Fruit fly (Drosophila melanogaster) whole organism, adult: ENCODE measurements around the gene Mitf.
A peak's percentile ranks its signal among the peaks of the same experiment; 100 is the strongest.

ENCODE experiments used
- CG11617 ChIP-seq: fragments of 200-800 bp; sonication (Bioruptor generic); optimal IDR thresholded peaks from 2 replicates; lab custom pipeline; 2017; ENCODE audit warnings: mild to moderate bottlenecking, missing biosample characterization, missing genetic modification reagents, missing genetic modification characterization
- CG12768 ChIP-seq: fragments of 200-800 bp; sonication (Bioruptor generic); optimal IDR thresholded peaks from 2 replicates; lab custom pipeline; 2017; ENCODE audit warnings: missing biosample characterization, missing genetic modification characterization, mild to moderate bottlenecking, moderate library complexity, missing genetic modification reagents
- CG14711 ChIP-seq: fragments of 200-800 bp; sonication (Bioruptor generic); optimal IDR thresholded peaks from 2 replicates; lab custom pipeline; 2018; ENCODE audit warnings: missing biosample characterization, mild to moderate bottlenecking, missing genetic modification characterization, moderate library complexity
- CG1620 ChIP-seq: fragments of 200-800 bp; sonication (Bioruptor generic); optimal IDR thresholded peaks from 2 replicates; lab custom pipeline; 2016; ENCODE audit warnings: missing biosample characterization, missing genetic modification characterization
- CG33017 ChIP-seq: fragments of 200-800 bp; sonication (Bioruptor generic); optimal IDR thresholded peaks from 2 replicates; lab custom pipeline; 2018; ENCODE audit warnings: missing biosample characterization, mild to moderate bottlenecking, missing genetic modification characterization, moderate library complexity
- CG5204 ChIP-seq: fragments of 200-800 bp; sonication (Bioruptor generic); optimal IDR thresholded peaks from 2 replicates; lab custom pipeline; 2016; ENCODE audit warnings: missing biosample characterization, missing genetic modification characterization
- CG7045 ChIP-seq: fragments of 200-800 bp; sonication (Bioruptor generic); optimal IDR thresholded peaks from 2 replicates; lab custom pipeline; 2017; ENCODE audit warnings: missing biosample characterization, mild to moderate bottlenecking, missing genetic modification characterization
- CG7101 ChIP-seq: fragments of 200-800 bp; sonication (Bioruptor generic); optimal IDR thresholded peaks from 2 replicates; lab custom pipeline; 2018; ENCODE audit warnings: missing biosample characterization, mild to moderate bottlenecking, missing genetic modification characterization, moderate library complexity
- Clk ChIP-seq: fragments of 200-800 bp; sonication (Bioruptor generic); optimal IDR thresholded peaks from 2 replicates; lab custom pipeline; 2017; ENCODE audit warnings: missing biosample characterization, missing genetic modification characterization
- Crg-1 ChIP-seq: fragments of 200-800 bp; sonication (Bioruptor generic); optimal IDR thresholded peaks from 2 replicates; lab custom pipeline; 2016; ENCODE audit warnings: missing biosample characterization, missing genetic modification characterization
- Hr96 ChIP-seq: fragments of 200-800 bp; sonication (Bioruptor generic); optimal IDR thresholded peaks from 2 replicates; lab custom pipeline; 2016; ENCODE audit warnings: missing biosample characterization, missing genetic modification characterization
- Mnt ChIP-seq: fragments of 200-800 bp; sonication (Bioruptor generic); optimal IDR thresholded peaks from 2 replicates; lab custom pipeline; 2016; ENCODE audit warnings: missing biosample characterization, mild to moderate bottlenecking, missing genetic modification characterization
- bab1 ChIP-seq: fragments of 200-800 bp; sonication (Bioruptor generic); optimal IDR thresholded peaks from 3 replicates; lab custom pipeline; 2019; ENCODE audit warnings: missing biosample characterization, mild to moderate bottlenecking, missing genetic modification characterization, moderate library complexity
- cic ChIP-seq: fragments of 200-800 bp; sonication (Bioruptor generic); optimal IDR thresholded peaks from 2 replicates; lab custom pipeline; 2017; ENCODE audit warnings: missing biosample characterization, mild to moderate bottlenecking, missing genetic modification characterization, moderate library complexity
- cnc ChIP-seq, 2 experiments: fragments of >200 bp; optimal IDR thresholded peaks; 2 replicates each; lab custom pipeline; 2017
- kay ChIP-seq: fragments of 200-800 bp; sonication (Bioruptor generic); peaks from one replicate; lab custom pipeline; 2016; ENCODE audit warnings: missing biosample characterization, missing genetic modification characterization, borderline replicate concordance
- ovo ChIP-seq: fragments of 200-800 bp; sonication (Bioruptor generic); optimal IDR thresholded peaks from 2 replicates; lab custom pipeline; 2016; ENCODE audit warnings: missing biosample characterization, missing genetic modification characterization
- pad ChIP-seq: fragments of 200-800 bp; sonication (Bioruptor generic); optimal IDR thresholded peaks from 3 replicates; lab custom pipeline; 2017; ENCODE audit warnings: missing biosample characterization, missing genetic modification characterization, mild to moderate bottlenecking, moderate library complexity, missing genetic modification reagents
- tj ChIP-seq: fragments of 200-800 bp; sonication (Bioruptor generic); optimal IDR thresholded peaks from 3 replicates; lab custom pipeline; 2017; ENCODE audit warnings: missing biosample characterization, mild to moderate bottlenecking, missing genetic modification characterization, moderate library complexity
- toe ChIP-seq: fragments of 200-800 bp; sonication (Bioruptor generic); optimal IDR thresholded peaks from 2 replicates; lab custom pipeline; 2016; ENCODE audit warnings: missing biosample characterization, missing genetic modification characterization

Gene Mitf

dm6 chr4:1185468-1185867 is 13.2 kb upstream of the Mitf start, which contains the start of gene CG33521:
Gene CG33521 (plus strand): TSS chr4:1185768.
- TF ChIP-seq Crg-1, result no peak
- TF ChIP-seq ovo, result no peak
- no peak for TF ChIP-seq CG11617 (GFP tag; lab: Kevin White, UChicago)
- TF ChIP-seq Hr96 (GFP tag; lab: Kevin White, UChicago), result no peak
- no peak for TF ChIP-seq CG33017 (tag; lab: Kevin White, UChicago)
- TF ChIP-seq cnc (optimal IDR thresholded peaks at IDR 0.05; lab: Kevin White, UChicago), result no peak
- no peak for TF ChIP-seq bab1 (GFP tag; lab: Kevin White, UChicago)
- TF ChIP-seq CG5204, result no peak
- no peak for TF ChIP-seq toe (GFP tag; lab: Kevin White, UChicago)
- TF ChIP-seq CG12768, result no peak
- no peak for TF ChIP-seq kay (GFP tag; lab: Kevin White, UChicago)
- TF ChIP-seq cic (GFP tag; lab: Kevin White, UChicago), result no peak
- TF ChIP-seq CG14711 (tag; lab: Kevin White, UChicago), result no peak
- no peak for TF ChIP-seq Mnt
- no peak for TF ChIP-seq tj
- TF ChIP-seq CG7045, result no peak
- TF ChIP-seq Clk, result no peak
- no peak for TF ChIP-seq CG1620 (GFP tag; lab: Kevin White, UChicago)
- TF ChIP-seq CG7101 (tag; lab: Kevin White, UChicago), result no peak
- no peak for TF ChIP-seq pad (GFP tag; lab: Kevin White, UChicago)

DNA sequence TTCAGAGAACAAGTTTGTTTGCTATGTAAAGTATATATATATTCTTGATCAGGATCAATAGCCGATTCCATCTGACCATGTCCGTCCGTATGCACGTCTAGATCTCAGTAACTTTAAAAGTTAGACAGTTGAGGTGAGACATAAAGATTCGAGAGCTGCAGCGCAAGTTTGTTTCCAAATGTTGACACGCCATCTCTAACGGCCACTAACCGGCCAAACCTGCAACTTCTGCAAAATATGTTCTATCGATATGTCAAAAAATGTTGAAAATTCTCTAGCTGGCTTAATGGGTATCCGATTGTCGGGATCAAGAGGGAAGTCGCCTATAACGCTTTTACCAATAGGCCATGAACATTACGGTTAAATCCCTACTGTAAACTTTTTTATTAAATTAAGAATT is 11.8 kb upstream of the Mitf start:
- no peak for TF ChIP-seq Clk
- no peak for TF ChIP-seq bab1 (GFP tag; lab: Kevin White, UChicago)
- TF ChIP-seq toe (GFP tag; lab: Kevin White, UChicago), result no peak
- TF ChIP-seq CG12768, result no peak
- TF ChIP-seq tj, result no peak

DNA sequence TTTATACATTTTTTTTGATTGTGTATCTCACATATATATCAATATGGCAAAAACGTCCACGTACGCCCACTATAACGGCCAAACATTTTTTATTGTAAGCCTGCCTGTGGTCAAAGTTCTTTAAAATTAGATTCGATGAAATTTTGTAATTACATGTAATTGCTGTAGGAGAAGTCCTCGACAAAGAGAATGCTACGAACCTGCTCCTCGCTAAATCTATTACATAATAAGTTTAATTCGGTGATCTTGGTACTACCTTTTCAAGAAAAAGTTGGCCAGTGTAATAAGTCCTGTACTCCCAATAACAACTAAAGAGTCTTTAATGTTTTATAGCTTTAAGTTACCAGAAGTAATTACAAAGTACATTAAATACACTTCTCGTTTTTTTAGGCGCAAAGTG is 7.0 kb upstream of the Mitf start:
- no peak for TF ChIP-seq Hr96 (GFP tag; lab: Kevin White, UChicago)
- TF ChIP-seq kay (GFP tag; lab: Kevin White, UChicago), result peak; percentile 85

dm6 chr4:1196653-1197161 is 1.9 kb upstream of the Mitf start, which contains the start of gene PIP4K:
Gene PIP4K (minus strand): TSS chr4:1196848.
- TF ChIP-seq CG5204 (peak; percentile 41), tj (no peak), CG14711 (tag; lab: Kevin White, UChicago) (peak; percentile 52), bab1 (GFP tag; lab: Kevin White, UChicago) (peak; percentile 47), kay (GFP tag; lab: Kevin White, UChicago) (no peak), CG11617 (GFP tag; lab: Kevin White, UChicago) (peak; percentile 4)

dm6 chr4:1199178-1199577 is 526 bp downstream of the Mitf start:
- no peak for TF ChIP-seq Hr96 (GFP tag; lab: Kevin White, UChicago)
- peak; percentile 26 for TF ChIP-seq cic (GFP tag; lab: Kevin White, UChicago)
- TF ChIP-seq CG11617 (GFP tag; lab: Kevin White, UChicago), result no peak
- TF ChIP-seq kay (GFP tag; lab: Kevin White, UChicago), result peak; percentile 96
- TF ChIP-seq CG33017 (tag; lab: Kevin White, UChicago), result no peak

DNA sequence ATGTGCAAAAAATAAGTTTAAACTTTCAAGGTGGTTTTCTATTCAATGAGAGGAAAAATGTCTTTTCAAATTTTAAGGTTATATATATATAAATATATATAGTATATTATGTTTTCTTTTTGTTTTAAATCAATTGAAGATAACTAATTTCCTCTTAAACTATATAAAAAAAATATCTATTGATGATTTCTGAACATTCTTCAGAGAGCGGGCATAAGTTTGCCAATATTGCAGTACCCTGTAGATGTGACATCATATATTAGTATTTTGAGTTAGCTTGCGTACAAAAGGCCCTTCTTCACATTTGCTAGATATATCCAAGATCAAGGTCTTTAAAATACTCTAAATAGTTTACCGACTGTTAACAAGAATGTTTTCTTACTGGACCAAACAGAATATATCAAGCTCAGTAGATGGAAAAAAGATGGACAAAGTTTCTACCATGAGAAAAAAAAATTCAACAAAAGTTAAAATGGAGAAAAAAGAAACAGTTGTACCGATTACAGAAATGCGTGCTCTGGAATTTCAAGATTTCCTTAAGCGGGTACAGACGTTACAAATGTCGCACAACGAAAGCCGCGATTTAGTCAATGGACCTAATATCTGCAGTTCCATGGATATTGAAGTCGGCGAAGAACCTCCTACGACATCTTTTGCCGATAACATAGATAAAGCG is 20.2 kb downstream of the Mitf start:
- peak; percentile 53 for TF ChIP-seq CG14711 (tag; lab: Kevin White, UChicago)
- TF ChIP-seq toe (GFP tag; lab: Kevin White, UChicago), result no peak

DNA sequence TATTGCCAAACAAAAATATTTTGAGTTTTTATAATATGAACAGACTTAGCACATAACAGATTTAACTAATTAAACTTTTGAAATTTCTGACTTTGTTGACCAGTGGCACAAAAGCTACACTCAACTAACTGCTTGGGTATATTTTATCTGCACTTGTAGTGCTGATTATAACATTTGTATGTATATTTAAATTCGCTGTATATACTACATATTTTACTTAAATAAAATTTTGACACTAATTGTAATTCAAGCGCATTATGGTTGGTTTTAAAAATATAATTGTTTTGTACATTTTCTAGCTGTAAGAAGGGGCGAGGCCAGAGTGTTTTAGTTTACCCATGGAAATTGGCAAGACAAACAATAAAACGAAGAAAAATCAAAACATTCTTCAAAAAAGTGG is 25.6 kb downstream of the Mitf start:
- TF ChIP-seq CG33017 (tag; lab: Kevin White, UChicago), result no peak
- peak; percentile 93 for TF ChIP-seq kay (GFP tag; lab: Kevin White, UChicago)

dm6 chr4:1225185-1225584 is 26.5 kb downstream of the Mitf start:
- TF ChIP-seq kay (GFP tag; lab: Kevin White, UChicago) (peak; percentile 95), Mnt (no peak), CG14711 (tag; lab: Kevin White, UChicago) (no peak)
